Fruit fly (Drosophila melanogaster) whole organism, prepupa: ENCODE results near the gene CG1236.

Experiments
- Blimp-1 ChIP-seq: fragments of 200-800 bp; sonication (Bioruptor generic); optimal IDR thresholded peaks from 3 replicates; lab custom pipeline; 2017; ENCODE audit warnings: missing biosample characterization, missing genetic modification characterization, mild to moderate bottlenecking, moderate library complexity, missing genetic modification reagents
- CG6163 ChIP-seq: fragments of 200-800 bp; sonication (Bioruptor generic); IDR thresholded peaks from 3 replicates; pipeline ENCODE4 v1.3.6; 2022; ENCODE audit warnings: missing biosample characterization, missing genetic modification characterization
- CG6792 ChIP-seq: fragments of 200-800 bp; sonication (Bioruptor generic); optimal IDR thresholded peaks from 3 replicates; lab custom pipeline; 2016; ENCODE audit warnings: missing biosample characterization, missing genetic modification characterization
- Gug ChIP-seq: fragments of 200-800 bp; sonication (Bioruptor generic); IDR thresholded peaks from 2 replicates; pipeline ENCODE4 v1.3.6; 2022; ENCODE audit warnings: missing biosample characterization, missing genetic modification characterization
- Hr39 ChIP-seq: fragments of 200-800 bp; sonication (Bioruptor generic); optimal IDR thresholded peaks from 2 replicates; lab custom pipeline; 2016; ENCODE audit warnings: missing biosample characterization, missing genetic modification characterization
- OdsH ChIP-seq: fragments of 200-800 bp; sonication (Bioruptor generic); optimal IDR thresholded peaks from 3 replicates; lab custom pipeline; 2016; ENCODE audit warnings: missing biosample characterization, missing genetic modification characterization
- Sox15 ChIP-seq: fragments of 200-800 bp; sonication (Bioruptor generic); optimal IDR thresholded peaks from 3 replicates; lab custom pipeline; 2016; ENCODE audit warnings: missing biosample characterization, missing genetic modification characterization
- acj6 ChIP-seq: fragments of 200-800 bp; sonication (Bioruptor generic); optimal IDR thresholded peaks from 3 replicates; lab custom pipeline; 2016; ENCODE audit warnings: missing biosample characterization, missing genetic modification characterization

- TF ChIP-seq Hr39 (GFP tag; lab: Kevin White, UChicago) = no peak
- TF ChIP-seq CG6163 (GFP tag; lab: Robert Waterston, UW) = no peak
- TF ChIP-seq OdsH (GFP tag; lab: Kevin White, UChicago) = no peak
- no peak for TF ChIP-seq Sox15 (GFP tag; lab: Kevin White, UChicago)
- TF ChIP-seq CG6792 (GFP tag; lab: Kevin White, UChicago) = no peak
- no peak for TF ChIP-seq Blimp-1
- TF ChIP-seq acj6 (GFP tag; lab: Kevin White, UChicago) = no peak
- no peak for TF ChIP-seq Gug (GFP tag; lab: Robert Waterston, UW)
Observed at dm6 chr3R:5758624-5759209, 22.2 kb downstream of the CG1236 start, which contains the start of gene Sec8.
